Worm (Caenorhabditis elegans) whole organism, late embryonic: ENCODE measurements around the gene kqt-2.

ENCODE experiments used
- ceh-2 ChIP-seq: sonication (generic microtip); optimal IDR thresholded peaks from 2 replicates; lab custom pipeline; 2016; ENCODE audit warnings: missing genotype, missing genetic modification characterization, missing compliant biosample characterization
- tbx-2 ChIP-seq: sonication (generic microtip); optimal IDR thresholded peaks from 2 replicates; lab custom pipeline; 2016; ENCODE audit warnings: missing genetic modification characterization, missing compliant biosample characterization

- TF ChIP-seq tbx-2 (tag; lab: Kevin White, UChicago) (no peak), ceh-2 (no peak)
These were observed 12.6 kb downstream of the kqt-2 start for ce11 chrX:8233554-8233953.
